Fruit fly (Drosophila melanogaster) whole organism, embryonic: Measurements from ENCODE around the gene CG9360.

ENCODE experiments used
- Bgb ChIP-seq: fragments of 200-800 bp; sonication (Bioruptor generic); IDR thresholded peaks from 2 replicates; pipeline ENCODE4 v1.3.6; 2022; ENCODE audit warnings: missing biosample characterization, missing genetic modification characterization; ENCODE audit not compliant: partially characterized antibody
- BtbVII ChIP-seq: fragments of 200-800 bp; sonication (Bioruptor generic); optimal IDR thresholded peaks from 3 replicates; lab custom pipeline; 2017; ENCODE audit warnings: missing biosample characterization, mild to moderate bottlenecking, missing genetic modification characterization
- CG10147 ChIP-seq: fragments of 200-800 bp; sonication (Bioruptor generic); optimal IDR thresholded peaks from 2 replicates; lab custom pipeline; 2019; ENCODE audit warnings: missing biosample characterization, mild to moderate bottlenecking, missing genetic modification characterization, moderate library complexity
- CG10209 ChIP-seq: fragments of 200-800 bp; sonication (Bioruptor generic); optimal IDR thresholded peaks from 3 replicates; lab custom pipeline; 2017; ENCODE audit warnings: missing biosample characterization, mild to moderate bottlenecking, missing genetic modification characterization, missing genetic modification reagents
- CG10267 ChIP-seq: fragments of 200-800 bp; sonication (Bioruptor generic); optimal IDR thresholded peaks from 2 replicates; lab custom pipeline; 2018; ENCODE audit warnings: missing biosample characterization, mild to moderate bottlenecking, missing genetic modification characterization, moderate library complexity
- CG10274 ChIP-seq: fragments of 200-800 bp; sonication (Bioruptor generic); optimal IDR thresholded peaks from 3 replicates; lab custom pipeline; 2017; ENCODE audit warnings: missing biosample characterization, mild to moderate bottlenecking, missing genetic modification characterization
- CG10654 ChIP-seq: fragments of 200-800 bp; sonication (Bioruptor generic); optimal IDR thresholded peaks from 2 replicates; lab custom pipeline; 2016; ENCODE audit warnings: missing biosample characterization, missing genetic modification characterization
- CG10979 ChIP-seq: fragments of 200-800 bp; sonication (Bioruptor generic); optimal IDR thresholded peaks from 2 replicates; lab custom pipeline; 2018; ENCODE audit warnings: missing biosample characterization, mild to moderate bottlenecking, missing genetic modification characterization, moderate library complexity
- CG13123 ChIP-seq: fragments of 200-800 bp; sonication (Bioruptor generic); optimal IDR thresholded peaks from 2 replicates; lab custom pipeline; 2016; ENCODE audit warnings: missing biosample characterization, missing genetic modification characterization
- CG14441 ChIP-seq: fragments of 200-800 bp; sonication (Bioruptor generic); IDR thresholded peaks from 2 replicates; pipeline ENCODE4 v1.3.6; 2022; ENCODE audit warnings: missing biosample characterization, missing genetic modification characterization
- CG15269 ChIP-seq: fragments of 200-800 bp; sonication (Bioruptor generic); optimal IDR thresholded peaks from 2 replicates; lab custom pipeline; 2018; ENCODE audit warnings: missing biosample characterization, mild to moderate bottlenecking, missing genetic modification characterization, moderate library complexity
- CG16813 ChIP-seq: fragments of 200-800 bp; sonication (Bioruptor generic); IDR thresholded peaks from 3 replicates; pipeline ENCODE4 v1.3.6; 2022; ENCODE audit warnings: missing biosample characterization, missing genetic modification characterization; ENCODE audit not compliant: partially characterized antibody
- CG17359 ChIP-seq: fragments of 200-800 bp; sonication (Bioruptor generic); optimal IDR thresholded peaks from 3 replicates; lab custom pipeline; 2018; ENCODE audit warnings: missing biosample characterization, mild to moderate bottlenecking, missing genetic modification characterization, moderate library complexity
- CG17385 ChIP-seq: fragments of 200-800 bp; sonication (Bioruptor generic); optimal IDR thresholded peaks from 3 replicates; lab custom pipeline; 2018; ENCODE audit warnings: missing biosample characterization, mild to moderate bottlenecking, missing genetic modification characterization
- CG18476 ChIP-seq: fragments of 200-800 bp; sonication (Bioruptor generic); optimal IDR thresholded peaks from 2 replicates; lab custom pipeline; 2016; ENCODE audit warnings: missing biosample characterization, mild to moderate bottlenecking, missing genetic modification characterization
- CG18619 ChIP-seq: fragments of 200-800 bp; sonication (Bioruptor generic); optimal IDR thresholded peaks from 3 replicates; lab custom pipeline; 2017; ENCODE audit warnings: missing biosample characterization, mild to moderate bottlenecking, missing genetic modification characterization
- CG2129 ChIP-seq: fragments of 200-800 bp; sonication (Bioruptor generic); IDR thresholded peaks from 2 replicates; pipeline ENCODE4 v1.3.6; 2022; ENCODE audit warnings: missing biosample characterization, missing genetic modification characterization; ENCODE audit not compliant: partially characterized antibody
- CG30431 ChIP-seq: fragments of 200-800 bp; sonication (Bioruptor generic); optimal IDR thresholded peaks from 2 replicates; lab custom pipeline; 2017; ENCODE audit warnings: missing biosample characterization, missing genetic modification characterization
- CG3726 ChIP-seq: fragments of 200-800 bp; sonication (Bioruptor generic); IDR thresholded peaks from 3 replicates; pipeline ENCODE4, ENCODE4 v1.3.6; 2022; ENCODE audit warnings: missing biosample characterization, missing genetic modification characterization
- CG3847 ChIP-seq: fragments of 200-800 bp; sonication (Bioruptor generic); IDR thresholded peaks from 2 replicates; pipeline ENCODE4 v1.3.6; 2022; ENCODE audit warnings: missing biosample characterization, missing genetic modification characterization
- CG6272 ChIP-seq: fragments of 200-800 bp; sonication (Bioruptor generic); IDR thresholded peaks from 2 replicates; pipeline ENCODE4 v1.3.6; 2022; ENCODE audit warnings: missing biosample characterization, missing genetic modification characterization
- CG6765 ChIP-seq: fragments of 200-800 bp; sonication (Bioruptor generic); optimal IDR thresholded peaks from 3 replicates; lab custom pipeline; 2017; ENCODE audit warnings: missing biosample characterization, mild to moderate bottlenecking, missing genetic modification characterization
- CG6791 ChIP-seq: fragments of 200-800 bp; sonication (Bioruptor generic); IDR thresholded peaks from 3 replicates; pipeline ENCODE4 v1.3.6; 2022; ENCODE audit warnings: missing biosample characterization, missing genetic modification characterization; ENCODE audit not compliant: partially characterized antibody
- CG7271 ChIP-seq: fragments of 200-800 bp; sonication (Bioruptor generic); optimal IDR thresholded peaks from 2 replicates; lab custom pipeline; 2018; ENCODE audit warnings: missing biosample characterization, mild to moderate bottlenecking, missing genetic modification characterization, moderate library complexity
- CG8478 ChIP-seq: fragments of >200 bp; optimal IDR thresholded peaks from 2 replicates; lab custom pipeline; 2018
- Elba2 ChIP-seq: fragments of 200-800 bp; sonication (Bioruptor generic); optimal IDR thresholded peaks from 3 replicates; lab custom pipeline; 2016; ENCODE audit warnings: missing biosample characterization, missing genetic modification characterization
- Fer3 ChIP-seq: fragments of 200-800 bp; sonication (Bioruptor generic); optimal IDR thresholded peaks from 2 replicates; lab custom pipeline; 2018; ENCODE audit warnings: missing biosample characterization, mild to moderate bottlenecking, missing genetic modification characterization, moderate library complexity
- GATAe ChIP-seq: fragments of 200-800 bp; sonication (Bioruptor generic); conservative IDR thresholded peaks from 2 replicates; pipeline ENCODE4 v1.3.6; 2022; ENCODE audit warnings: missing biosample characterization, missing genetic modification characterization
- Mes4 ChIP-seq: fragments of 200-800 bp; sonication (Bioruptor generic); optimal IDR thresholded peaks from 2 replicates; lab custom pipeline; 2016; ENCODE audit warnings: missing biosample characterization, missing genetic modification characterization
- Rfx ChIP-seq: fragments of 200-800 bp; sonication (Bioruptor generic); IDR thresholded peaks from 2 replicates; pipeline ENCODE4 v1.3.6; 2022; ENCODE audit warnings: missing biosample characterization, missing genetic modification characterization
- Rx ChIP-seq: fragments of 200-800 bp; sonication (Bioruptor generic); IDR thresholded peaks from 2 replicates; pipeline ENCODE4 v1.3.6; 2022; ENCODE audit warnings: missing biosample characterization, missing genetic modification characterization
- Side ChIP-seq: fragments of 200-800 bp; sonication (Bioruptor generic); optimal IDR thresholded peaks from 2 replicates; lab custom pipeline; 2016; ENCODE audit warnings: missing biosample characterization, missing genetic modification characterization
- Taf1 ChIP-seq: fragments of 200-800 bp; sonication (Bioruptor generic); IDR thresholded peaks from 2 replicates; pipeline ENCODE4 v1.3.6; 2022; ENCODE audit warnings: missing biosample characterization, missing genetic modification characterization
- ap ChIP-seq: fragments of 200-800 bp; sonication (Bioruptor generic); IDR thresholded peaks from 2 replicates; pipeline ENCODE4 v1.3.6; 2022; ENCODE audit warnings: missing biosample characterization, missing genetic modification characterization
- ara ChIP-seq: fragments of 200-800 bp; sonication (Bioruptor generic); IDR thresholded peaks from 2 replicates; pipeline ENCODE4 v1.3.6; 2022; ENCODE audit warnings: missing biosample characterization, missing genetic modification characterization
- az2 ChIP-seq: fragments of 200-800 bp; sonication (Bioruptor generic); optimal IDR thresholded peaks from 3 replicates; lab custom pipeline; 2016; ENCODE audit warnings: missing biosample characterization, missing genetic modification characterization
- cas ChIP-seq: fragments of 200-800 bp; sonication (Bioruptor generic); IDR thresholded peaks from 2 replicates; pipeline ENCODE4 v1.3.6; 2022; ENCODE audit warnings: missing biosample characterization, missing genetic modification characterization
- ci ChIP-seq: fragments of 200-800 bp; sonication (Bioruptor generic); IDR thresholded peaks from 3 replicates; pipeline ENCODE4 v1.3.6; 2022; ENCODE audit warnings: missing biosample characterization, missing genetic modification characterization
- eve ChIP-seq, 2 experiments: fragments of >200 bp; optimal IDR thresholded peaks; 2 replicates each; lab custom pipeline; 2017; ENCODE audit warnings: missing biosample characterization in 2 of 2, missing genetic modification characterization in 2 of 2
- fd102C ChIP-seq: fragments of 200-800 bp; sonication (Bioruptor generic); optimal IDR thresholded peaks from 2 replicates; lab custom pipeline; 2018; ENCODE audit warnings: missing biosample characterization, mild to moderate bottlenecking, missing genetic modification characterization, moderate library complexity
- fu2 ChIP-seq: fragments of 200-800 bp; sonication (Bioruptor generic); optimal IDR thresholded peaks from 2 replicates; lab custom pipeline; 2016; ENCODE audit warnings: missing biosample characterization, missing genetic modification characterization
- lilli ChIP-seq: fragments of 200-800 bp; sonication (Bioruptor generic); optimal IDR thresholded peaks from 3 replicates; lab custom pipeline; 2016; ENCODE audit warnings: missing biosample characterization, missing genetic modification characterization
- p53 ChIP-seq: fragments of 200-800 bp; sonication (Bioruptor generic); optimal IDR thresholded peaks from 2 replicates; lab custom pipeline; 2016; ENCODE audit warnings: missing biosample characterization, missing genetic modification characterization
- pb ChIP-seq: fragments of 200-800 bp; sonication (Bioruptor generic); optimal IDR thresholded peaks from 3 replicates; lab custom pipeline; 2016; ENCODE audit warnings: missing biosample characterization, missing genetic modification characterization
- peb ChIP-seq: fragments of 200-800 bp; sonication (Bioruptor generic); IDR thresholded peaks from 2 replicates; pipeline ENCODE4 v1.3.6; 2022; ENCODE audit warnings: missing biosample characterization, missing genetic modification characterization
- pros ChIP-seq: fragments of 200-800 bp; sonication (Bioruptor generic); optimal IDR thresholded peaks from 3 replicates; lab custom pipeline; 2019; ENCODE audit warnings: missing biosample characterization, mild to moderate bottlenecking, missing genetic modification characterization, moderate library complexity
- sna ChIP-seq: fragments of 200-800 bp; sonication (Bioruptor generic); IDR thresholded peaks from 2 replicates; pipeline ENCODE4 v1.3.6; 2022; ENCODE audit warnings: missing biosample characterization, missing genetic modification characterization; ENCODE audit not compliant: partially characterized antibody
- sr ChIP-seq: fragments of 200-800 bp; sonication (Bioruptor generic); IDR thresholded peaks from 3 replicates; pipeline ENCODE4 v1.3.6; 2022; ENCODE audit warnings: missing biosample characterization, missing genetic modification characterization
- sug ChIP-seq: fragments of 200-800 bp; optimal IDR thresholded peaks from 2 replicates; lab custom pipeline; 2019; ENCODE audit warnings: missing biosample characterization, mild to moderate bottlenecking, missing genetic modification characterization, moderate library complexity
- vfl ChIP-seq: fragments of 200-800 bp; sonication (Bioruptor generic); optimal IDR thresholded peaks from 2 replicates; lab custom pipeline; 2016; ENCODE audit warnings: missing biosample characterization, missing genetic modification characterization

Gene CG9360

DNA sequence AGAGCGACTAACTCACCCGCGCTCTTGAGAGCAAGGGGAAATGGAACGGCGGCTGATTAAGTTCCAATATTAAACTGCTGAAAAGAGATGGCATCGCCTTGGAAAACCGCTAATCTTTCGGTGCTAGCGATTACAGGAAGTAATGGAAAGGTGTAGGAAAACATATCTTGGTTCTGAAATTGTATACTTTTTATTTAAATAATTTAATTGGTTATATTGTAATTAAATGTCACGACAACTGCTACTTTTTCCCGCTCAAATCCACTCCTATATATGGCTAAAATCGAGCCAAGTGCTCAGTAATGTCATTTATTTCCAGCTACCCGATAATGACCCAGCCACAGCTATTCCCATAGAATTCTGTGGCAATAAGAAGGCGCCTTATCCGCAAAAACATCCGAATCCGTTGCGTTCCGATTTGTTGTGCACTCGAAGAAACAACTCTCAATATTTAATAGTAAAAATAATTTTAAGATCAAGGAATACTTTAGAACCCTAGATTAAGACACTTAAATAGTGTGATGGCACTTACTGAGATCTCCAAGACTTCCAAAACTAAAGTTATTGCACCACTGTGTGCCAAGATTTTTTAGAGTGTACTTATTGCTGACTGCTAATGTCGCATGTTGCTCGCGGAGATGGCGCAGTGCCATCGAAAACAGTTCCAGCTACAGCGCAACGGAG lies 23.9 kb upstream of the CG9360 start (continued):
- TF ChIP-seq CG10654 (peak; percentile 36), CG13123 (peak; percentile 54), CG7271 (tag; lab: Kevin White, UChicago) (no peak), BtbVII (GFP tag; lab: Kevin White, UChicago) (peak; percentile 66), fd102C (GFP tag; lab: Kevin White, UChicago) (no peak), CG17385 (GFP tag; lab: Kevin White, UChicago) (peak; percentile 67), ci (GFP tag; lab: Robert Waterston, UW) (peak; percentile 92), cas (no peak), sr (GFP tag; lab: Robert Waterston, UW) (peak; percentile 59; the same call in 1 of the 3 replicates), Fer3 (tag; lab: Kevin White, UChicago) (peak; percentile 70), Rx (GFP tag; lab: Robert Waterston, UW) (peak; percentile 73), CG18619 (GFP tag; lab: Kevin White, UChicago) (peak; percentile 61), CG15269 (peak; percentile 81), CG14441 (GFP tag; lab: Robert Waterston, UW) (peak; percentile 73), peb (peak; percentile 21; the same call in 1 of the 2 replicates), CG16813 (GFP tag; lab: Robert Waterston, UW) (no peak), Rfx (GFP tag; lab: Robert Waterston, UW) (peak; percentile 71), CG17359 (tag; lab: Kevin White, UChicago) (peak; percentile 77), Elba2 (GFP tag; lab: Kevin White, UChicago) (no peak), vfl (GFP tag; lab: Kevin White, UChicago) (peak; percentile 28), CG10274 (peak; percentile 10), CG10147 (GFP tag; lab: Kevin White, UChicago) (peak; percentile 48), CG18476 (GFP tag; lab: Kevin White, UChicago) (peak; percentile 36), CG6765 (peak; percentile 21), CG3726 (GFP tag; lab: Robert Waterston, UW) (peak; percentile 61; the same call in 1 of the 3 replicates), p53 (GFP tag; lab: Kevin White, UChicago) (no peak), CG3847 (GFP tag; lab: Robert Waterston, UW) (peak; percentile 26; the same call in 1 of the 2 replicates), Taf1 (GFP tag; lab: Robert Waterston, UW) (0 out of 2 replicates have a peak, but pooled peaks have one; percentile 17), CG10979 (tag; lab: Kevin White, UChicago) (peak; percentile 61), fu2 (peak; percentile 37), Bgb (GFP tag; lab: Robert Waterston, UW) (no peak), pb (GFP tag; lab: Kevin White, UChicago) (no peak), CG6272 (GFP tag; lab: Robert Waterston, UW) (no peak), pros (GFP tag; lab: Kevin White, UChicago) (no peak), CG6791 (no peak), CG10209 (GFP tag; lab: Kevin White, UChicago) (peak; percentile 70), lilli (GFP tag; lab: Kevin White, UChicago) (peak; percentile 66), GATAe (GFP tag; lab: Robert Waterston, UW) (no peak), az2 (GFP tag; lab: Kevin White, UChicago) (peak; percentile 69), CG2129 (no peak), CG10267 (peak; percentile 53), Mes4 (GFP tag; lab: Kevin White, UChicago) (peak; percentile 5), sna (GFP tag; lab: Robert Waterston, UW) (no peak), CG30431 (peak; percentile 35), sug (tag; lab: Kevin White, UChicago) (no peak), CG8478 (lab: Kevin White, UChicago) (no peak), Side (GFP tag; lab: Kevin White, UChicago) (peak; percentile 55), eve (GFP tag; optimal IDR thresholded peaks at IDR 0.05; lab: Kevin White, UChicago) (peak in 1 of 2 experiments; percentile 71), ap (GFP tag; lab: Robert Waterston, UW) (peak; percentile 75), ara (peak; percentile 74)
